Worm (Caenorhabditis elegans) whole organism, young adult: Measurements from ENCODE around the gene dyf-2.

Source experiments
- B0035.1 ChIP-seq: sonication (generic microtip); optimal IDR thresholded peaks from 2 replicates; lab custom pipeline; 2016; ENCODE audit warnings: missing genetic modification characterization, mild to moderate bottlenecking, missing compliant biosample characterization, missing genotype, missing genetic modification reagents
- B0261.1 ChIP-seq: sonication (generic microtip); optimal IDR thresholded peaks from 2 replicates; lab custom pipeline; 2016; ENCODE audit warnings: mild to moderate bottlenecking, missing genetic modification characterization, moderate library complexity, missing compliant biosample characterization
- B0336.3 ChIP-seq: fragments of 200-800 bp; sonication (Bioruptor generic); IDR thresholded peaks from 2 replicates; pipeline ENCODE4 v1.3.6; 2022; ENCODE audit warnings: missing genetic modification characterization, missing compliant biosample characterization
- C17E4.6 ChIP-seq: fragments of 200-800 bp; sonication (Bioruptor generic); IDR thresholded peaks from 2 replicates; pipeline ENCODE4 v1.3.6; 2022; ENCODE audit warnings: missing genetic modification reagents, missing genetic modification characterization, missing compliant biosample characterization
- D2030.7 ChIP-seq: fragments of 200-800 bp; sonication (Bioruptor generic); IDR thresholded peaks from 2 replicates; pipeline ENCODE4 v1.3.6; 2022; ENCODE audit warnings: missing genetic modification reagents, missing genetic modification characterization, missing compliant biosample characterization
- F39B2.1 ChIP-seq: fragments of 200-800 bp; sonication (Bioruptor generic); IDR thresholded peaks from 2 replicates; pipeline ENCODE4 v1.3.6; 2022; ENCODE audit warnings: missing genetic modification reagents, missing genetic modification characterization, missing compliant biosample characterization
- F49E8.2 ChIP-seq: sonication (generic microtip); optimal IDR thresholded peaks from 3 replicates; lab custom pipeline; 2017; ENCODE audit warnings: missing genetic modification characterization, mild to moderate bottlenecking, missing compliant biosample characterization, antibody characterized with exemption, moderate library complexity; ENCODE audit not compliant: insufficient read depth
- T07F8.4 ChIP-seq: sonication (generic microtip); optimal IDR thresholded peaks from 2 replicates; lab custom pipeline; 2016; ENCODE audit warnings: mild to moderate bottlenecking, missing genetic modification characterization, moderate library complexity, missing compliant biosample characterization
- Y53F4B.3 ChIP-seq: fragments of 200-800 bp; sonication (Bioruptor generic); IDR thresholded peaks from 2 replicates; pipeline ENCODE4 v1.3.6; 2022; ENCODE audit warnings: missing genetic modification reagents, missing genetic modification characterization, missing compliant biosample characterization
- Y79H2A.3 ChIP-seq: fragments of 200-800 bp; sonication (Bioruptor generic); conservative IDR thresholded peaks from 2 replicates; pipeline ENCODE4 v1.3.6; 2022; ENCODE audit warnings: missing genetic modification reagents, missing genetic modification characterization, missing compliant biosample characterization
- Y95B8A.8 ChIP-seq: fragments of 200-800 bp; sonication (Bioruptor generic); IDR thresholded peaks from 2 replicates; pipeline ENCODE4 v1.3.6; 2022; ENCODE audit warnings: missing genetic modification reagents, missing genetic modification characterization, missing compliant biosample characterization
- akir-1 ChIP-seq: fragments of 200-800 bp; sonication (Bioruptor generic); optimal IDR thresholded peaks from 2 replicates; lab custom pipeline; 2018; ENCODE audit warnings: mild to moderate bottlenecking, missing genetic modification characterization, moderate library complexity, missing compliant biosample characterization
- aptf-3 ChIP-seq: fragments of 200-800 bp; sonication (Bioruptor generic); IDR thresholded peaks from 2 replicates; pipeline ENCODE4 v1.3.6; 2022; ENCODE audit warnings: missing genetic modification characterization, missing compliant biosample characterization
- atf-7 ChIP-seq: sonication (generic microtip); optimal IDR thresholded peaks from 2 replicates; lab custom pipeline; 2017; ENCODE audit warnings: mild to moderate bottlenecking, missing genetic modification characterization, missing compliant biosample characterization
- cebp-1 ChIP-seq, 2 experiments: fragments of 200-800 bp in 1 of 2; sonication (Bioruptor generic) in 1 of 2; sonication (generic microtip) in 1 of 2; IDR thresholded peaks in 1 of 2; optimal IDR thresholded peaks in 1 of 2; 2 replicates each; pipeline versions ENCODE4 v1.3.6 to Lab custom; 2017 to 2022; ENCODE audit warnings: missing compliant biosample characterization in 2 of 2, missing genetic modification characterization in 2 of 2, mild to moderate bottlenecking in 1 of 2, missing genetic modification reagents in 1 of 2, moderate library complexity in 1 of 2
- ceh-27 ChIP-seq: fragments of 200-800 bp; sonication (Bioruptor generic); optimal IDR thresholded peaks from 2 replicates; lab custom pipeline; 2018; ENCODE audit warnings: mild to moderate bottlenecking, missing genetic modification characterization, moderate library complexity, missing compliant biosample characterization
- ceh-58 ChIP-seq: fragments of 200-800 bp; sonication (Bioruptor generic); IDR thresholded peaks from 2 replicates; pipeline ENCODE4 v1.3.6; 2022; ENCODE audit warnings: missing genetic modification characterization, missing compliant biosample characterization
- chd-7 ChIP-seq: sonication (generic microtip); optimal IDR thresholded peaks from 2 replicates; lab custom pipeline; 2016; ENCODE audit warnings: mild to moderate bottlenecking, missing genetic modification characterization, moderate library complexity, missing compliant biosample characterization
- die-1 ChIP-seq: sonication (generic microtip); optimal IDR thresholded peaks from 2 replicates; lab custom pipeline; 2016; ENCODE audit warnings: missing genotype, mild to moderate bottlenecking, missing genetic modification characterization, missing compliant biosample characterization
- dox-1 ChIP-seq: fragments of 200-800 bp; sonication (Bioruptor generic); IDR thresholded peaks from 2 replicates; pipeline ENCODE4 v1.3.6; 2022; ENCODE audit warnings: missing genetic modification reagents, missing genetic modification characterization, missing compliant biosample characterization
- dpff-1 ChIP-seq: sonication (generic microtip); optimal IDR thresholded peaks from 2 replicates; lab custom pipeline; 2017; ENCODE audit warnings: mild to moderate bottlenecking, missing genetic modification characterization, missing compliant biosample characterization
- dpl-1 ChIP-seq: fragments of 150-350 bp; optimal IDR thresholded peaks from 2 replicates; lab custom pipeline; 2014; ENCODE audit warnings: missing biosample characterization, missing genetic modification reagents, missing genetic modification characterization
- egl-44 ChIP-seq: fragments of 200-800 bp; sonication (Bioruptor generic); IDR thresholded peaks from 2 replicates; pipeline ENCODE4 v1.3.6; 2022; ENCODE audit warnings: missing genetic modification reagents, missing genetic modification characterization, missing compliant biosample characterization
- ets-4 ChIP-seq: fragments of 200-800 bp; sonication (Bioruptor generic); optimal IDR thresholded peaks from 2 replicates; lab custom pipeline; 2018; ENCODE audit warnings: mild to moderate bottlenecking, missing genetic modification characterization, missing compliant biosample characterization
- him-1 ChIP-seq: sonication (generic microtip); optimal IDR thresholded peaks from 2 replicates; lab custom pipeline; 2016; ENCODE audit warnings: missing genotype, missing genetic modification reagents, missing genetic modification characterization, missing compliant biosample characterization
- hlh-26 ChIP-seq: fragments of 200-800 bp; sonication (Bioruptor generic); conservative IDR thresholded peaks from 2 replicates; pipeline ENCODE4 v1.3.6; 2022; ENCODE audit warnings: missing genetic modification reagents, missing genetic modification characterization, missing compliant biosample characterization
- hmg-1.2 ChIP-seq: fragments of 200-800 bp; sonication (Bioruptor generic); IDR thresholded peaks from 2 replicates; pipeline ENCODE4 v1.3.6; 2022; ENCODE audit warnings: missing genetic modification reagents, missing genetic modification characterization, missing compliant biosample characterization
- hsf-1 ChIP-seq: fragments of 200-800 bp; sonication (Bioruptor generic); IDR thresholded peaks from 2 replicates; pipeline ENCODE4 v1.3.6; 2022; ENCODE audit warnings: missing genetic modification reagents, missing genetic modification characterization, missing compliant biosample characterization
- lag-1 ChIP-seq: fragments of 200-800 bp; sonication (Bioruptor generic); IDR thresholded peaks from 2 replicates; pipeline ENCODE4 v1.3.6; 2022; ENCODE audit warnings: missing genetic modification reagents, missing genetic modification characterization, missing compliant biosample characterization
- let-526 ChIP-seq: fragments of 200-800 bp; sonication (Bioruptor generic); IDR thresholded peaks from 2 replicates; pipeline ENCODE4 v1.3.6; 2022; ENCODE audit warnings: missing genetic modification reagents, missing genetic modification characterization, missing compliant biosample characterization
- lin-40 ChIP-seq: sonication (generic microtip); optimal IDR thresholded peaks from 2 replicates; lab custom pipeline; 2016; ENCODE audit warnings: missing genetic modification characterization, mild to moderate bottlenecking, missing compliant biosample characterization, missing genotype, missing genetic modification reagents
- lsl-1 ChIP-seq: fragments of 200-800 bp; sonication (Bioruptor generic); optimal IDR thresholded peaks from 2 replicates; lab custom pipeline; 2018; ENCODE audit warnings: mild to moderate bottlenecking, missing genetic modification characterization, moderate library complexity, missing compliant biosample characterization
- lsy-27 ChIP-seq: sonication (generic microtip); optimal IDR thresholded peaks from 2 replicates; lab custom pipeline; 2017; ENCODE audit warnings: missing genetic modification characterization, mild to moderate bottlenecking, missing compliant biosample characterization, antibody characterized with exemption, missing genotype, borderline replicate concordance; ENCODE audit not compliant: insufficient read depth
- nfyb-1 ChIP-seq: fragments of 200-800 bp; sonication (Bioruptor generic); IDR thresholded peaks from 2 replicates; pipeline ENCODE4 v1.3.6; 2022; ENCODE audit warnings: missing genetic modification reagents, missing genetic modification characterization, missing compliant biosample characterization
- nhr-179 ChIP-seq: sonication (generic microtip); optimal IDR thresholded peaks from 2 replicates; lab custom pipeline; 2016; ENCODE audit warnings: mild to moderate bottlenecking, missing genetic modification characterization, missing compliant biosample characterization
- rcor-1 ChIP-seq: fragments of 200-800 bp; sonication (Bioruptor generic); IDR thresholded peaks from 2 replicates; pipeline ENCODE4 v1.3.6; 2022; ENCODE audit warnings: missing genetic modification reagents, missing genetic modification characterization, missing compliant biosample characterization
- rec-8 ChIP-seq, 2 experiments: sonication (generic microtip); optimal IDR thresholded peaks; 2 replicates each; lab custom pipeline; 2016; ENCODE audit warnings: mild to moderate bottlenecking in 2 of 2, missing genetic modification characterization in 2 of 2, missing genetic modification reagents in 2 of 2, missing genotype in 2 of 2, missing biosample characterization in 1 of 2, missing compliant biosample characterization in 1 of 2, moderate library complexity in 1 of 2
- repo-1 ChIP-seq: sonication (generic microtip); optimal IDR thresholded peaks from 2 replicates; lab custom pipeline; 2017; ENCODE audit warnings: mild to moderate bottlenecking, missing genetic modification characterization, missing compliant biosample characterization
- rpc-1 ChIP-seq, 2 experiments: fragments of 150-350 bp in 1 of 2; sonication (generic microtip) in 1 of 2; optimal IDR thresholded peaks; 2 replicates each; lab custom pipeline; 2014 to 2018; ENCODE audit warnings: missing biosample characterization in 1 of 2, missing genetic modification characterization in 1 of 2, missing genetic modification reagents in 1 of 2, missing genotype in 1 of 2
- sea-2 ChIP-seq: fragments of 200-800 bp; sonication (Bioruptor generic); IDR thresholded peaks from 2 replicates; pipeline ENCODE4 v1.3.6; 2022; ENCODE audit warnings: missing genetic modification characterization, missing compliant biosample characterization
- snpc-1.1 ChIP-seq: sonication (generic microtip); optimal IDR thresholded peaks from 2 replicates; lab custom pipeline; 2017; ENCODE audit warnings: missing genetic modification characterization, mild to moderate bottlenecking, missing compliant biosample characterization, antibody characterized with exemption, moderate library complexity, missing genotype, missing genetic modification reagents; ENCODE audit not compliant: insufficient read depth
- tbp1 ChIP-seq: fragments of 200-800 bp; sonication (Bioruptor generic); optimal IDR thresholded peaks from 2 replicates; lab custom pipeline; 2018; ENCODE audit warnings: mild to moderate bottlenecking, missing genetic modification characterization, missing compliant biosample characterization
- tbx-9 ChIP-seq: sonication (generic microtip); optimal IDR thresholded peaks from 2 replicates; lab custom pipeline; 2016; ENCODE audit warnings: borderline replicate concordance, missing genetic modification characterization, inconsistent platforms, missing compliant biosample characterization
- unc-130 ChIP-seq: sonication (generic microtip); optimal IDR thresholded peaks from 2 replicates; lab custom pipeline; 2016; ENCODE audit warnings: missing genetic modification reagents, missing genetic modification characterization, missing compliant biosample characterization
- ztf-26 ChIP-seq: sonication (generic microtip); optimal IDR thresholded peaks from 2 replicates; lab custom pipeline; 2017; ENCODE audit warnings: missing genetic modification characterization, missing compliant biosample characterization
- ztf-28 ChIP-seq: fragments of 200-800 bp; sonication (Bioruptor generic); IDR thresholded peaks from 2 replicates; pipeline ENCODE4 v1.3.6; 2022; ENCODE audit warnings: missing genetic modification reagents, missing genetic modification characterization, missing compliant biosample characterization
- ztf-3 ChIP-seq: fragments of 200-800 bp; sonication (Bioruptor generic); optimal IDR thresholded peaks from 2 replicates; lab custom pipeline; 2018; ENCODE audit warnings: mild to moderate bottlenecking, missing genetic modification characterization, missing compliant biosample characterization

Gene dyf-2

ce11 chrIII:13643534-13643933 is 42.7 kb downstream of the dyf-2 start, which contains the start of the genes drr-2 and set-16 (continued):
- peak; percentile 80 for TF ChIP-seq akir-1 (GFP tag; lab: Kevin White, UChicago)
- peak; percentile 100 for TF ChIP-seq D2030.7
- peak; percentile 82 for TF ChIP-seq tbp1 (GFP tag; lab: Kevin White, UChicago)
- peak; percentile 81 for TF ChIP-seq die-1
- TF ChIP-seq ztf-26 (tag; lab: Kevin White, UChicago), result peak; percentile 99
- TF ChIP-seq cebp-1 (GFP tag; IDR thresholded peaks at IDR 0.05; lab: Robert Waterston, UW), result peak; percentile 80
- peak; percentile 97 for TF ChIP-seq cebp-1 (tag; optimal IDR thresholded peaks at IDR 0.05; lab: Kevin White, UChicago)
- peak; percentile 78 for TF ChIP-seq dpl-1 (GFP tag; lab: Kevin White, UChicago)
- TF ChIP-seq hmg-1.2 (GFP tag; lab: Robert Waterston, UW), result peak; percentile 100
- peak; percentile 99 for TF ChIP-seq ceh-27 (GFP tag; lab: Kevin White, UChicago)
- peak; percentile 96 for TF ChIP-seq Y79H2A.3 (GFP tag; lab: Robert Waterston, UW)
- peak; percentile 95 for TF ChIP-seq sea-2 (GFP tag; lab: Robert Waterston, UW)
- TF ChIP-seq T07F8.4, result peak; percentile 27
- TF ChIP-seq nhr-179 (tag; lab: Kevin White, UChicago), result peak; percentile 65
- TF ChIP-seq atf-7 (tag; lab: Kevin White, UChicago), result peak; percentile 99
- TF ChIP-seq lag-1, result 0 out of 2 replicates have a peak, but pooled peaks have one; percentile 76
- TF ChIP-seq hlh-26 (GFP tag; lab: Robert Waterston, UW), result no peak
- TF ChIP-seq snpc-1.1, result peak; percentile 66
- peak; percentile 91 for TF ChIP-seq B0035.1 (tag; lab: Kevin White, UChicago)
- TF ChIP-seq dox-1, result peak; percentile 100
- TF ChIP-seq repo-1 (tag; lab: Kevin White, UChicago), result peak; percentile 99
- peak; percentile 94 for TF ChIP-seq lsl-1 (GFP tag; lab: Kevin White, UChicago)
- TF ChIP-seq him-1 (tag; lab: Kevin White, UChicago), result peak; percentile 56
- TF ChIP-seq unc-130 (GFP tag; lab: Kevin White, UChicago), result peak; percentile 96
- TF ChIP-seq lin-40 (tag; lab: Kevin White, UChicago), result peak; percentile 99
- peak; percentile 95 for TF ChIP-seq hsf-1 (GFP tag; lab: Robert Waterston, UW)
- TF ChIP-seq F39B2.1 (GFP tag; lab: Robert Waterston, UW), result peak; percentile 79; the same call in 1 of the 2 replicates
- TF ChIP-seq egl-44 (GFP tag; lab: Robert Waterston, UW), result peak; percentile 97
- peak; percentile 97 for TF ChIP-seq let-526 (GFP tag; lab: Robert Waterston, UW)
- peak; percentile 98 for TF ChIP-seq F49E8.2
- peak; percentile 82 for TF ChIP-seq lsy-27
- peak; percentile 92 for TF ChIP-seq ztf-3
- TF ChIP-seq chd-7 (tag; lab: Kevin White, UChicago), result peak; percentile 98
- peak; percentile 19 for TF ChIP-seq rpc-1 (optimal IDR thresholded peaks at IDR 0.05; lab: Kevin White, UChicago)
- TF ChIP-seq rpc-1 (tag; optimal IDR thresholded peaks at IDR 0.05; lab: Kevin White, UChicago), result peak; percentile 14
- TF ChIP-seq ceh-58 (GFP tag; lab: Robert Waterston, UW), result no peak
- TF ChIP-seq aptf-3, result no peak
- TF ChIP-seq rec-8 (tag; optimal IDR thresholded peaks at IDR 0.05; lab: Kevin White, UChicago), result peak; percentile 41 to 75
- TF ChIP-seq B0336.3 (GFP tag; lab: Robert Waterston, UW), result peak; percentile 100
- peak; percentile 99 for TF ChIP-seq nfyb-1 (GFP tag; lab: Robert Waterston, UW)
- TF ChIP-seq dpff-1 (tag; lab: Kevin White, UChicago), result peak; percentile 90
- TF ChIP-seq rcor-1 (GFP tag; lab: Robert Waterston, UW), result peak; percentile 99
- peak; percentile 99 for TF ChIP-seq Y95B8A.8
- peak; percentile 98 for TF ChIP-seq C17E4.6
- TF ChIP-seq B0261.1, result peak; percentile 30
- TF ChIP-seq tbx-9 (tag; lab: Kevin White, UChicago), result no peak
- TF ChIP-seq Y53F4B.3 (GFP tag; lab: Robert Waterston, UW), result peak; percentile 75
- peak; percentile 87 for TF ChIP-seq ztf-28 (GFP tag; lab: Robert Waterston, UW)
- peak; percentile 97 for TF ChIP-seq ets-4 (GFP tag; lab: Kevin White, UChicago)
